Worm (Caenorhabditis elegans): ENCODE measurements around the gene F49E2.2.

F49E2.2 gene

DNA sequence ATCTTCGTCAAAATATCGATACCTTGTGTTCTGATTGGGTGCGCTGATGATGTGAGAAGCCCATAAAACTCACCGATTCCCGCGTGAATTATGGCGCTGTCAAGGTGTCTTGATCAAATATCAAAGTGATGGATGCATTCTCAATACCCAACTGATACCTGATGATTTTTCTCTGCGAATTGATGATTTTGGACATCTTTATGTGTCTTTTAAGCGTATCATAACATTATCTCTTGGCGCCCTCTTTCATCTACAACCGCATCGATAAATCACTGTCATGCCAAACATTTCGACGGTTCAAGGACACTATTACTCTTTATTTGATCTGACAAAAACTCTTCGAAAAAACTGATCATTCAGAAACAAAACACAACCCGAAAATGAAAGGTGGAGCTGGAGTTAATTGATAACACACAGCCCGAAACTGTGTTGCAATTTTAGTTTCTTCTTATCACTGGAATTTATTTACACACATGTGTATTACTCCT is 19.2 kb upstream of the F49E2.2 start:
- TF ChIP-seq pqm-1 (tag; optimal IDR thresholded peaks at IDR 0.05) (peak; percentile 81), skn-1 (tag; optimal IDR thresholded peaks at IDR 0.05) (peak; percentile 13), mml-1 (tag; optimal IDR thresholded peaks at IDR 0.05) (no peak), nfya-1 (tag; optimal IDR thresholded peaks at IDR 0.05; ENCODE audit: insufficient read depth) (peak; percentile 60), nhr-23 (tag; optimal IDR thresholded peaks at IDR 0.05) (peak; percentile 80), elt-3 (tag; optimal IDR thresholded peaks at IDR 0.05) (peak; percentile 18 to 71 (median 58)), ztf-4 (tag; optimal IDR thresholded peaks at IDR 0.05) (no peak), lin-39 (tag; optimal IDR thresholded peaks at IDR 0.05) (peak; percentile 8), ceh-28 (tag; optimal IDR thresholded peaks at IDR 0.05) (peak; percentile 38), lsy-12 (tag; optimal IDR thresholded peaks at IDR 0.05) (no peak), pha-4 (tag; optimal IDR thresholded peaks at IDR 0.05) (peak; percentile 48), R02D3.7 (tag; optimal IDR thresholded peaks at IDR 0.05) (peak; percentile 15), unc-62 (GFP tag; optimal IDR thresholded peaks at IDR 0.05) (peak; percentile 97), tbx-2 (tag; optimal IDR thresholded peaks at IDR 0.05) (no peak), fos-1 (tag; optimal IDR thresholded peaks at IDR 0.05) (no peak), hmg-11 (tag; optimal IDR thresholded peaks at IDR 0.05) (no peak), nhr-76 (tag; optimal IDR thresholded peaks at IDR 0.05) (no peak), elt-2 (tag; optimal IDR thresholded peaks at IDR 0.05) (peak; percentile 65), nhr-25 (tag; optimal IDR thresholded peaks at IDR 0.05) (peak; percentile 94), mdl-1 (tag; optimal IDR thresholded peaks at IDR 0.05) (no peak), nhr-43 (tag; optimal IDR thresholded peaks at IDR 0.05; ENCODE audit: poor library complexity, severe bottlenecking) (peak; percentile 82)

DNA sequence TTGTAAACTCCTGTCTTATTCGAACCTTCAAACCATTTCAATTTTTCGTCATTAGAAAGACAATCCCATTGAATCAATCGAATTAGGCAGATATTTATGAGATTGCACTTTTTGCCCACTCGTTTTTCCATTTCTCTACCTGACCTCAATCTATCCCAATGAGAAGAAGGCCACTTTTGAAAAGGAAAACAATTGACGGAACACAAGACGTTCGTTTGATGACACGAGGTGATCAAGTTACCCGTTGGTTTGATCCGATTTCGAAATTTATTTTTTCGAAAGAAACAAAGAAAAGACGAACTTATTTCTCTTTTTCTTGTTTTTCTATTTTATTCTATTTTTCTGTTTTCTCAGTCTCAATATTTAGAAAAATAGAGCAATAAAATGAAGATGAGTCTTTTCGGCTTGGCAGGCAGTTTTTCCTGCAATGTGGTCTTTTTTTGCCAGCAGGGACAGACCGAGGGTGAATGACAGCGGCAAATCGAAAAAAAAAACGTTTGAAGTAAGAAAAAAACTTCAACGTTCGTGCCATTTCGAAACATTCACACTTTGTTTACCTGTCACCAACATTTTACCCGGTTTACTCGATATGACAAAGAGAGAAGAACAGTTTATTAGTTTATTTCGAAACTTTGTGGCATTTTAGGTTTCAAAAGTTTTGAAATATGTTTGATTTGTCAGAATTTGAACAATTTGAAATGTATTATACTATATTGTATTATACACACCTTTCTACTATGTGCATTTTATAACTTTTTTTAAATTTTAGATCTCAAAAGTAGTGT is 18.3 kb upstream of the F49E2.2 start:
- TF ChIP-seq unc-62 (GFP tag; optimal IDR thresholded peaks at IDR 0.05) (no peak), pha-4 (tag; optimal IDR thresholded peaks at IDR 0.05) (peak; percentile 71), nhr-23 (tag; optimal IDR thresholded peaks at IDR 0.05) (peak; percentile 24), lsy-12 (tag; optimal IDR thresholded peaks at IDR 0.05) (no peak), nhr-25 (tag; optimal IDR thresholded peaks at IDR 0.05) (peak; percentile 84)

DNA sequence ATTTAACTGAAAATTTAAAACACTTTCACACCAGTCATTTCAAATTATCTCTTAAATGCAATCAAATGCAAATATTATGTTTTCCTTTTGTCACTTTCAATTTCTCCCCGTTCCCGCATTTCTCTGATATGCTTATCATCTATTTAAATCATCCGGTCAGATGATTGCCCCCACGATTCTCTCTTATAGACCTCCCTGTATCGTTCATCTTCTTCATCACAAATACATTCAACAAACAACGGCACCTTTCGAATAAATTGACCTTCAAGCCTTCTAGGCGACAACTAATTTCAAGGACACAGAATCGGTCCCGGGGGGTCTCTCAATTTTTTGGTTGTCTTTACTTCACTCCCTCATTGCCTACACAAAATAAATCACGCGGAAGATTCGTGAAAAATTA is 17.6 kb upstream of the F49E2.2 start:
- peak; percentile 93 for TF ChIP-seq elt-1 (tag; optimal IDR thresholded peaks at IDR 0.05)
- TF ChIP-seq zag-1 (tag; optimal IDR thresholded peaks at IDR 0.05) = no peak
- peak; percentile 40 for TF ChIP-seq jun-1 (tag; optimal IDR thresholded peaks at IDR 0.05)
- TF ChIP-seq nfya-1 (tag; optimal IDR thresholded peaks at IDR 0.05; ENCODE audit: insufficient read depth) = peak; percentile 25
- TF ChIP-seq nhr-43 (tag; optimal IDR thresholded peaks at IDR 0.05; ENCODE audit: poor library complexity, severe bottlenecking) = peak; percentile 67
- TF ChIP-seq R02D3.7 (tag; optimal IDR thresholded peaks at IDR 0.05) = no peak
- peak; percentile 20 for TF ChIP-seq ceh-16 (tag; optimal IDR thresholded peaks at IDR 0.05)
- TF ChIP-seq ztf-4 (tag; optimal IDR thresholded peaks at IDR 0.05) = no peak
- TF ChIP-seq lin-39 (tag; optimal IDR thresholded peaks at IDR 0.05) = peak; percentile 22
- peak; percentile 68 for TF ChIP-seq nhr-23 (tag; optimal IDR thresholded peaks at IDR 0.05)
- TF ChIP-seq elt-2 (tag; optimal IDR thresholded peaks at IDR 0.05) = peak; percentile 40
- peak; percentile 95 for TF ChIP-seq nhr-25 (tag; optimal IDR thresholded peaks at IDR 0.05)

DNA sequence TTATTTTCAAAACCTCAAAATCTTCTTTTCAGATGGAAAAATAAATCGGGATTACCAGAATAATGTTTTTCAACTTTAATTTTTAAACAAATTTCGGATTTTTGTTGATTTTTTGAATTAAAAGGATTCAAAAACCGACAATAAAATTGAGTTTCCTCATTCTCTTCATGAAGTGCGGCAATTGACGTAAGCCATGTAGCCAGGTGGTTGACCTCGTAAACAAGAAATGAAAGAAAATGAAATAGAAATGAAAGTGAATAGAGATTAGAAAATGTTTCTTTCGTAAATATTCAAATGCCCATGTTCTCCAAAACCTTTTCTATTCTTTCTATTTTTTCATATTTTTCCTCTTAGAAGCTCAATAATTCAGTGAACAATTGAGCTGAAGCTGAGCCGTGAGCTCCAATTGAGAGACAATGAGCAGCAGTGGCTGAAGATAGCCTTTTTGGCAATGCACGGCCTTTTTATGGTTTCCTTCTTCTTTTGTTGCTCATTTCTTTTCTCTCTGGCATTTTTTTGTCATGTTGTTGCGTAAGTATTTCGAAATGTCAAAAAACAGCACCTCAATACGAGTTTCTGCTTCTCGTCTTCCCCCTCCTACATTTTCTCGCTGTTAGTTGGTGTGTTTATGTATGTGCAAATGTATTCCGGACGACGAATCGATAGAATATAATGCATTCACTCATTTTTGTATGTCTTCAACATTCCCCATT is 16.7 kb upstream of the F49E2.2 start:
- TF ChIP-seq lin-39 (tag; optimal IDR thresholded peaks at IDR 0.05) (peak; percentile 19), nhr-67 (tag; optimal IDR thresholded peaks at IDR 0.05) (no peak), ztf-4 (tag; optimal IDR thresholded peaks at IDR 0.05) (no peak), pqm-1 (tag; optimal IDR thresholded peaks at IDR 0.05) (no peak), nhr-25 (tag; optimal IDR thresholded peaks at IDR 0.05) (no peak), fos-1 (tag; optimal IDR thresholded peaks at IDR 0.05) (no peak), hmg-11 (tag; optimal IDR thresholded peaks at IDR 0.05) (no peak), mml-1 (tag; optimal IDR thresholded peaks at IDR 0.05) (no peak), unc-62 (GFP tag; optimal IDR thresholded peaks at IDR 0.05) (no peak), skn-1 (tag; optimal IDR thresholded peaks at IDR 0.05) (peak; percentile 10), nhr-43 (tag; optimal IDR thresholded peaks at IDR 0.05; ENCODE audit: poor library complexity, severe bottlenecking) (no peak), egl-5 (tag; optimal IDR thresholded peaks at IDR 0.05) (peak; percentile 40)

DNA sequence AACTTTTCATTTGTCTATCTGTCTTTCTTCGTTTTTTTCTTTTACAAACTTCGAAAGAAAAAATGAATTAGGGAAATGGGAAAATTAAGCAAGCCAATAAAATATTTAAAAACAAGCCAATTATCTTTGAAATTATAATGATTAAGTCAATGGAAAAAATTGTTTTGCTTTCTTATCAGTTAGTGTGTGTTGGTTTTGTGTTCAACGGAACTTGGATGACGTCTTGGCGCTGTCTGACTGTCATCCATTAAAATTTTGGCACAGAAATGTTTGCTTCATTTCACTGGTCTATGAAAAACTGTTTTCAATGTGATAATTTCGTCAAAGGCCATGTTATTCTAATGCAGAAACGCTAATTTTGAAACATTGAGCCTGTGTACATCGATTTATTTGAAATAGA is 16.0 kb upstream of the F49E2.2 start:
- TF ChIP-seq fkh-10 (GFP tag; optimal IDR thresholded peaks at IDR 0.05) = no peak
- TF ChIP-seq elt-2 (tag; optimal IDR thresholded peaks at IDR 0.05) = peak; percentile 66
- peak; percentile 46 for TF ChIP-seq pqm-1 (tag; optimal IDR thresholded peaks at IDR 0.05)

Data from whole organism, L3 larva.